Worm (Caenorhabditis elegans): ENCODE data around the gene C53D6.11.

ce11 chrIV:9002636-9003035 is 7.7 kb upstream of the C53D6.11 start, which contains the start of gene C53D6.8:
- no peak for TF ChIP-seq hmg-11 (tag; optimal IDR thresholded peaks at IDR 0.05)
- no peak for TF ChIP-seq nfya-1 (tag; optimal IDR thresholded peaks at IDR 0.05; ENCODE audit: insufficient read depth)
- TF ChIP-seq jun-1 (tag; optimal IDR thresholded peaks at IDR 0.05), result no peak
- TF ChIP-seq snpc-4 (tag; optimal IDR thresholded peaks at IDR 0.05), result no peak
